Worm (Caenorhabditis elegans) whole organism, L3 larva: ENCODE data around the gene plc-1.

Experiments
- R02D3.7 ChIP-seq: fragments of 150-350 bp; optimal IDR thresholded peaks from 2 replicates; lab custom pipeline; 2014; ENCODE audit warnings: missing biosample characterization, missing genetic modification characterization
- ZK546.5 ChIP-seq: sonication (generic microtip); optimal IDR thresholded peaks from 2 replicates; lab custom pipeline; 2017; ENCODE audit warnings: missing biosample characterization, missing genetic modification characterization
- aly-2 ChIP-seq: fragments of 150-350 bp; optimal IDR thresholded peaks from 2 replicates; lab custom pipeline; 2014; ENCODE audit warnings: missing biosample characterization, missing genetic modification characterization
- ama-1 ChIP-seq: fragments of 150-350 bp; optimal IDR thresholded peaks from 2 replicates; lab custom pipeline; 2018
- ceh-16 ChIP-seq: sonication (generic microtip); optimal IDR thresholded peaks from 2 replicates; lab custom pipeline; 2017; ENCODE audit warnings: missing biosample characterization, missing genetic modification characterization
- ceh-28 ChIP-seq: fragments of 150-350 bp; optimal IDR thresholded peaks from 2 replicates; lab custom pipeline; 2014; ENCODE audit warnings: missing biosample characterization, missing genetic modification reagents, missing genetic modification characterization
- ceh-82 ChIP-seq: fragments of 150-350 bp; optimal IDR thresholded peaks from 2 replicates; lab custom pipeline; 2014; ENCODE audit warnings: missing biosample characterization, missing genetic modification characterization
- ceh-9 ChIP-seq: sonication (generic microtip); optimal IDR thresholded peaks from 2 replicates; lab custom pipeline; 2018; ENCODE audit warnings: missing biosample characterization, missing genetic modification characterization
- daf-12 ChIP-seq: fragments of 150-350 bp; optimal IDR thresholded peaks from 2 replicates; lab custom pipeline; 2014; ENCODE audit warnings: missing biosample characterization, missing genetic modification reagents, missing genetic modification characterization
- egl-27 ChIP-seq: sonication (generic microtip); optimal IDR thresholded peaks from 4 replicates; lab custom pipeline; 2017; ENCODE audit warnings: missing biosample characterization, missing genetic modification reagents, missing genetic modification characterization
- egl-5 ChIP-seq: fragments of 150-350 bp; optimal IDR thresholded peaks from 2 replicates; lab custom pipeline; 2017; ENCODE audit warnings: missing biosample characterization, missing genetic modification reagents, missing genetic modification characterization, inconsistent platforms
- elt-1 ChIP-seq: fragments of 150-350 bp; optimal IDR thresholded peaks from 2 replicates; lab custom pipeline; 2014; ENCODE audit warnings: missing biosample characterization, missing genetic modification characterization
- elt-2 ChIP-seq: sonication (generic microtip); optimal IDR thresholded peaks from 2 replicates; lab custom pipeline; 2016; ENCODE audit warnings: missing genetic modification reagents, mild to moderate bottlenecking, missing genetic modification characterization, missing compliant biosample characterization
- elt-3 ChIP-seq, 3 experiments: fragments of 150-350 bp in 1 of 3; sonication (generic microtip) in 2 of 3; optimal IDR thresholded peaks; 2 replicates in 2 of 3; 4 replicates in 1 of 3; lab custom pipeline; 2014 to 2017; ENCODE audit warnings: missing biosample characterization in 3 of 3, missing genetic modification characterization in 3 of 3
- eor-1 ChIP-seq, 2 experiments: fragments of 150-350 bp; optimal IDR thresholded peaks; 2 replicates each; lab custom pipeline; 2014 to 2018; ENCODE audit warnings: missing biosample characterization in 2 of 2, missing genetic modification characterization in 2 of 2
- fkh-10 ChIP-seq: sonication (generic microtip); optimal IDR thresholded peaks from 2 replicates; lab custom pipeline; 2017; ENCODE audit warnings: missing biosample characterization, missing genetic modification reagents, missing genetic modification characterization
- fkh-2 ChIP-seq: fragments of 150-350 bp; optimal IDR thresholded peaks from 2 replicates; lab custom pipeline; 2014; ENCODE audit warnings: missing biosample characterization, missing genetic modification reagents, missing genetic modification characterization
- fos-1 ChIP-seq: fragments of 150-350 bp; optimal IDR thresholded peaks from 2 replicates; lab custom pipeline; 2014; ENCODE audit warnings: missing biosample characterization, missing genetic modification characterization
- hmg-11 ChIP-seq: sonication (generic microtip); optimal IDR thresholded peaks from 2 replicates; lab custom pipeline; 2016; ENCODE audit warnings: missing genetic modification characterization, missing compliant biosample characterization
- jun-1 ChIP-seq: fragments of 150-350 bp; optimal IDR thresholded peaks from 2 replicates; lab custom pipeline; 2014; ENCODE audit warnings: missing biosample characterization, missing genetic modification reagents, missing genetic modification characterization
- lin-15B ChIP-seq: fragments of 150-350 bp; optimal IDR thresholded peaks from 2 replicates; lab custom pipeline; 2014; ENCODE audit warnings: missing biosample characterization, missing genetic modification characterization
- lin-39 ChIP-seq: fragments of 150-350 bp; optimal IDR thresholded peaks from 2 replicates; lab custom pipeline; 2018; ENCODE audit warnings: missing biosample characterization, missing genetic modification reagents, missing genetic modification characterization
- lsy-12 ChIP-seq: sonication (generic microtip); optimal IDR thresholded peaks from 2 replicates; lab custom pipeline; 2016; ENCODE audit warnings: mild to moderate bottlenecking, missing genetic modification characterization, missing compliant biosample characterization
- mdl-1 ChIP-seq: fragments of 150-350 bp; optimal IDR thresholded peaks from 2 replicates; lab custom pipeline; 2014; ENCODE audit warnings: missing biosample characterization, missing genetic modification characterization
- mml-1 ChIP-seq: fragments of 150-350 bp; sonication (generic microtip); optimal IDR thresholded peaks from 3 replicates; lab custom pipeline; 2014; ENCODE audit warnings: missing biosample characterization, missing genetic modification characterization
- nfya-1 ChIP-seq: sonication (generic microtip); optimal IDR thresholded peaks from 2 replicates; lab custom pipeline; 2017; ENCODE audit warnings: missing genetic modification characterization, mild to moderate bottlenecking, missing compliant biosample characterization, antibody characterized with exemption, moderate library complexity; ENCODE audit not compliant: insufficient read depth
- nhr-11 ChIP-seq: fragments of 150-350 bp; optimal IDR thresholded peaks from 2 replicates; lab custom pipeline; 2014; ENCODE audit warnings: missing biosample characterization, missing genetic modification characterization
- nhr-12 ChIP-seq: fragments of 150-350 bp; optimal IDR thresholded peaks from 2 replicates; lab custom pipeline; 2014; ENCODE audit warnings: missing biosample characterization, missing genetic modification characterization
- nhr-23 ChIP-seq: fragments of 150-350 bp; optimal IDR thresholded peaks from 2 replicates; lab custom pipeline; 2014; ENCODE audit warnings: missing biosample characterization, missing genetic modification reagents, missing genetic modification characterization
- nhr-237 ChIP-seq: fragments of 150-350 bp; optimal IDR thresholded peaks from 2 replicates; lab custom pipeline; 2014; ENCODE audit warnings: missing biosample characterization, missing genetic modification characterization
- nhr-25 ChIP-seq: sonication (generic microtip); optimal IDR thresholded peaks from 2 replicates; lab custom pipeline; 2017; ENCODE audit warnings: missing biosample characterization, missing genetic modification characterization
- nhr-28 ChIP-seq: fragments of 150-350 bp; optimal IDR thresholded peaks from 2 replicates; lab custom pipeline; 2014; ENCODE audit warnings: missing biosample characterization, missing genetic modification characterization
- nhr-43 ChIP-seq: sonication (generic microtip); optimal IDR thresholded peaks from 2 replicates; lab custom pipeline; 2016; ENCODE audit warnings: mild to moderate bottlenecking, missing genetic modification characterization, missing compliant biosample characterization; ENCODE audit not compliant: poor library complexity, severe bottlenecking
- nhr-67 ChIP-seq: fragments of 150-350 bp; optimal IDR thresholded peaks from 2 replicates; lab custom pipeline; 2014; ENCODE audit warnings: missing biosample characterization, missing genetic modification characterization
- nhr-76 ChIP-seq: fragments of 150-350 bp; sonication (generic microtip); optimal IDR thresholded peaks from 5 replicates; lab custom pipeline; 2014; ENCODE audit warnings: missing biosample characterization, missing genetic modification characterization
- nhr-77 ChIP-seq: fragments of 150-350 bp; optimal IDR thresholded peaks from 2 replicates; lab custom pipeline; 2014; ENCODE audit warnings: missing biosample characterization, missing genetic modification characterization
- pha-4 ChIP-seq: fragments of 150-350 bp; optimal IDR thresholded peaks from 2 replicates; lab custom pipeline; 2014; ENCODE audit warnings: missing biosample characterization, missing genetic modification reagents, missing genetic modification characterization
- pqm-1 ChIP-seq: fragments of 150-350 bp; optimal IDR thresholded peaks from 2 replicates; lab custom pipeline; 2017; ENCODE audit warnings: missing biosample characterization, missing genetic modification characterization, inconsistent platforms
- sea-2 ChIP-seq: fragments of 150-350 bp; sonication (generic microtip); optimal IDR thresholded peaks from 4 replicates; lab custom pipeline; 2014; ENCODE audit warnings: missing biosample characterization, missing genetic modification reagents, missing genetic modification characterization
- skn-1 ChIP-seq: fragments of 150-350 bp; optimal IDR thresholded peaks from 2 replicates; lab custom pipeline; 2014; ENCODE audit warnings: missing biosample characterization, missing genetic modification characterization
- snpc-4 ChIP-seq: fragments of 150-350 bp; optimal IDR thresholded peaks from 2 replicates; lab custom pipeline; 2014; ENCODE audit warnings: missing biosample characterization, missing genetic modification characterization
- tbx-2 ChIP-seq: sonication (generic microtip); optimal IDR thresholded peaks from 2 replicates; lab custom pipeline; 2016; ENCODE audit warnings: mild to moderate bottlenecking, missing genetic modification characterization, missing compliant biosample characterization
- unc-39 ChIP-seq: sonication (generic microtip); optimal IDR thresholded peaks from 4 replicates; lab custom pipeline; 2017; ENCODE audit warnings: missing biosample characterization, missing genetic modification characterization
- unc-62 ChIP-seq: fragments of 150-350 bp; sonication (generic microtip); optimal IDR thresholded peaks from 4 replicates; lab custom pipeline; 2014; ENCODE audit warnings: missing biosample characterization, missing genetic modification reagents, missing genetic modification characterization
- zag-1 ChIP-seq: fragments of 150-350 bp; optimal IDR thresholded peaks from 2 replicates; lab custom pipeline; 2014; ENCODE audit warnings: missing biosample characterization, missing genetic modification characterization
- ztf-11 ChIP-seq: fragments of 150-350 bp; optimal IDR thresholded peaks from 2 replicates; lab custom pipeline; 2014; ENCODE audit warnings: missing biosample characterization, missing genetic modification characterization
- ztf-4 ChIP-seq: fragments of 150-350 bp; optimal IDR thresholded peaks from 2 replicates; lab custom pipeline; 2014; ENCODE audit warnings: missing biosample characterization, missing genetic modification characterization

Gene plc-1

ce11 chrX:10770988-10771496, 67.4 kb downstream of the plc-1 start:
- TF ChIP-seq elt-3 (tag; optimal IDR thresholded peaks at IDR 0.05; lab: Kevin White, UChicago): peak in 2 of 3 experiments; percentile 23 to 26
- TF ChIP-seq ztf-11 (tag; lab: Kevin White, UChicago): no peak
- peak; percentile 66 for TF ChIP-seq tbx-2 (tag; lab: Kevin White, UChicago)
- peak; percentile 55 for TF ChIP-seq nhr-25 (tag; lab: Kevin White, UChicago)
- TF ChIP-seq nhr-76 (tag; lab: Kevin White, UChicago): no peak
- peak; percentile 92 for TF ChIP-seq fkh-10 (GFP tag; lab: Kevin White, UChicago)
- TF ChIP-seq fos-1 (tag; lab: Kevin White, UChicago): no peak
- peak; percentile 95 for TF ChIP-seq pha-4 (tag; lab: Kevin White, UChicago)
- TF ChIP-seq nhr-11 (tag; lab: Kevin White, UChicago): peak; percentile 82
- no peak for TF ChIP-seq unc-39 (tag; lab: Kevin White, UChicago)
- TF ChIP-seq sea-2 (GFP tag; lab: Kevin White, UChicago): no peak
- TF ChIP-seq hmg-11 (tag; lab: Kevin White, UChicago): peak; percentile 49
- TF ChIP-seq daf-12 (tag; lab: Kevin White, UChicago): no peak
- TF ChIP-seq ceh-16 (tag; lab: Kevin White, UChicago): no peak
- TF ChIP-seq ceh-9 (tag; lab: Kevin White, UChicago): no peak
- TF ChIP-seq nhr-237 (tag; lab: Kevin White, UChicago): no peak
- TF ChIP-seq zag-1 (tag; lab: Kevin White, UChicago): no peak
- TF ChIP-seq lin-39 (tag; lab: Kevin White, UChicago): peak; percentile 89
- peak; percentile 78 for TF ChIP-seq unc-62 (GFP tag; lab: Kevin White, UChicago)
- peak; percentile 27 for TF ChIP-seq pqm-1 (tag; lab: Kevin White, UChicago)
- TF ChIP-seq nfya-1: peak; percentile 90
- peak; percentile 85 for TF ChIP-seq nhr-43 (tag; lab: Kevin White, UChicago)
- TF ChIP-seq fkh-2 (tag; lab: Kevin White, UChicago): peak; percentile 18
- TF ChIP-seq nhr-23: peak; percentile 86
- TF ChIP-seq elt-1 (tag; lab: Kevin White, UChicago): peak; percentile 57
- peak; percentile 61 for TF ChIP-seq mdl-1 (tag; lab: Kevin White, UChicago)
- TF ChIP-seq nhr-77 (tag; lab: Kevin White, UChicago): no peak
- no peak for TF ChIP-seq eor-1 (tag; optimal IDR thresholded peaks at IDR 0.05; lab: Kevin White, UChicago)
- no peak for TF ChIP-seq ama-1 (lab: Kevin White, UChicago)
- TF ChIP-seq skn-1 (tag; lab: Kevin White, UChicago): peak; percentile 34
- peak; percentile 33 for TF ChIP-seq ztf-4
- TF ChIP-seq ZK546.5 (tag; lab: Kevin White, UChicago): no peak
- TF ChIP-seq aly-2: no peak
- TF ChIP-seq lsy-12: peak; percentile 74
- no peak for TF ChIP-seq nhr-12 (tag; lab: Kevin White, UChicago)
- TF ChIP-seq ceh-28 (tag; lab: Kevin White, UChicago): peak; percentile 30
- no peak for TF ChIP-seq nhr-28 (tag; lab: Kevin White, UChicago)
- peak; percentile 66 for TF ChIP-seq egl-5 (tag; lab: Kevin White, UChicago)
- no peak for TF ChIP-seq mml-1 (tag; lab: Kevin White, UChicago)
- no peak for TF ChIP-seq ceh-82
- peak; percentile 3 for TF ChIP-seq lin-15B
- peak; percentile 54 for TF ChIP-seq snpc-4 (tag; lab: Kevin White, UChicago)
- no peak for TF ChIP-seq jun-1 (tag; lab: Kevin White, UChicago)
- no peak for TF ChIP-seq R02D3.7 (tag; lab: Kevin White, UChicago)
- TF ChIP-seq nhr-67: no peak
- TF ChIP-seq egl-27 (tag; lab: Kevin White, UChicago): peak; percentile 36
- peak; percentile 62 for TF ChIP-seq elt-2 (tag; lab: Kevin White, UChicago)
